Fruit fly (Drosophila melanogaster) whole organism, pupa: ENCODE data around the gene HP1c.

Experiments
- CG10348 ChIP-seq: fragments of 200-800 bp; sonication (Bioruptor generic); IDR thresholded peaks from 2 replicates; pipeline ENCODE4 v1.3.6; 2022; ENCODE audit warnings: missing biosample characterization, missing genetic modification characterization
- CG12605 ChIP-seq: fragments of 200-800 bp; sonication (Bioruptor generic); IDR thresholded peaks from 2 replicates; pipeline ENCODE4 v1.3.6; 2022; ENCODE audit warnings: missing biosample characterization, missing genetic modification characterization
- CG13204 ChIP-seq: fragments of 200-800 bp; sonication (Bioruptor generic); optimal IDR thresholded peaks from 2 replicates; lab custom pipeline; 2018; ENCODE audit warnings: missing biosample characterization, mild to moderate bottlenecking, missing genetic modification characterization, moderate library complexity
- CG14655 ChIP-seq: fragments of 200-800 bp; sonication (Bioruptor generic); optimal IDR thresholded peaks from 3 replicates; lab custom pipeline; 2017; ENCODE audit warnings: mild to moderate bottlenecking, missing biosample characterization, missing genetic modification reagents, missing genetic modification characterization
- CG15710 ChIP-seq: fragments of 200-800 bp; sonication (Bioruptor generic); optimal IDR thresholded peaks from 2 replicates; lab custom pipeline; 2018; ENCODE audit warnings: missing biosample characterization, mild to moderate bottlenecking, missing genetic modification characterization, moderate library complexity
- CG17806 ChIP-seq: fragments of 200-800 bp; sonication (Bioruptor generic); optimal IDR thresholded peaks from 2 replicates; lab custom pipeline; 2018; ENCODE audit warnings: missing biosample characterization, mild to moderate bottlenecking, missing genetic modification characterization, moderate library complexity
- CG32121 ChIP-seq: fragments of 200-800 bp; sonication (Bioruptor generic); IDR thresholded peaks from 2 replicates; pipeline ENCODE4 v1.3.6; 2022; ENCODE audit warnings: missing biosample characterization, missing genetic modification characterization
- CG34367 ChIP-seq: fragments of 200-800 bp; sonication (Bioruptor generic); optimal IDR thresholded peaks from 2 replicates; lab custom pipeline; 2018; ENCODE audit warnings: missing biosample characterization, mild to moderate bottlenecking, missing genetic modification characterization
- CG4496 ChIP-seq: fragments of 200-800 bp; sonication (Bioruptor generic); IDR thresholded peaks from 3 replicates; pipeline ENCODE4 v1.3.6; 2022; ENCODE audit warnings: missing biosample characterization, missing genetic modification characterization
- CG8159 ChIP-seq: fragments of 200-800 bp; sonication (Bioruptor generic); optimal IDR thresholded peaks from 3 replicates; lab custom pipeline; 2018; ENCODE audit warnings: missing biosample characterization, mild to moderate bottlenecking, missing genetic modification characterization, moderate library complexity
- CG8301 ChIP-seq: fragments of 200-800 bp; sonication (Bioruptor generic); optimal IDR thresholded peaks from 2 replicates; lab custom pipeline; 2018; ENCODE audit warnings: missing biosample characterization, mild to moderate bottlenecking, missing genetic modification characterization
- CG9948 ChIP-seq: fragments of 200-800 bp; sonication (Bioruptor generic); optimal IDR thresholded peaks from 2 replicates; lab custom pipeline; 2018; ENCODE audit warnings: missing biosample characterization, mild to moderate bottlenecking, missing genetic modification characterization, moderate library complexity
- D1 ChIP-seq: fragments of 200-800 bp; sonication (Bioruptor generic); optimal IDR thresholded peaks from 2 replicates; lab custom pipeline; 2018; ENCODE audit warnings: missing biosample characterization, mild to moderate bottlenecking, missing genetic modification characterization, moderate library complexity
- EcR ChIP-seq: fragments of 200-800 bp; sonication (Bioruptor generic); optimal IDR thresholded peaks from 3 replicates; lab custom pipeline; 2019; ENCODE audit warnings: missing biosample characterization, missing genetic modification characterization, mild to moderate bottlenecking, moderate library complexity, missing genetic modification reagents
- Ets98B ChIP-seq: fragments of 200-800 bp; sonication (Bioruptor generic); IDR thresholded peaks from 2 replicates; pipeline ENCODE4 v1.3.6; 2022; ENCODE audit warnings: missing biosample characterization, missing genetic modification characterization
- Pif1A ChIP-seq: fragments of 200-800 bp; sonication (Bioruptor generic); optimal IDR thresholded peaks from 3 replicates; lab custom pipeline; 2016; ENCODE audit warnings: missing biosample characterization, missing genetic modification characterization
- Pif1B ChIP-seq: fragments of 200-800 bp; sonication (Bioruptor generic); optimal IDR thresholded peaks from 3 replicates; lab custom pipeline; 2016; ENCODE audit warnings: missing biosample characterization, missing genetic modification characterization
- Snoo ChIP-seq: fragments of 200-800 bp; sonication (Bioruptor generic); optimal IDR thresholded peaks from 3 replicates; lab custom pipeline; 2017; ENCODE audit warnings: missing biosample characterization, mild to moderate bottlenecking, missing genetic modification characterization, inconsistent platforms
- fd96Ca ChIP-seq: fragments of 200-800 bp; sonication (Bioruptor generic); IDR thresholded peaks from 3 replicates; pipeline ENCODE4 v1.3.6; 2022; ENCODE audit warnings: missing biosample characterization, missing genetic modification characterization
- gl ChIP-seq: fragments of 200-800 bp; sonication (Bioruptor generic); optimal IDR thresholded peaks from 2 replicates; lab custom pipeline; 2018; ENCODE audit warnings: missing biosample characterization, mild to moderate bottlenecking, missing genetic modification characterization
- rn ChIP-seq: fragments of 200-800 bp; sonication (Bioruptor generic); IDR thresholded peaks from 2 replicates; pipeline ENCODE4 v1.3.6; 2022; ENCODE audit warnings: missing biosample characterization, missing genetic modification characterization

HP1c gene

DNA sequence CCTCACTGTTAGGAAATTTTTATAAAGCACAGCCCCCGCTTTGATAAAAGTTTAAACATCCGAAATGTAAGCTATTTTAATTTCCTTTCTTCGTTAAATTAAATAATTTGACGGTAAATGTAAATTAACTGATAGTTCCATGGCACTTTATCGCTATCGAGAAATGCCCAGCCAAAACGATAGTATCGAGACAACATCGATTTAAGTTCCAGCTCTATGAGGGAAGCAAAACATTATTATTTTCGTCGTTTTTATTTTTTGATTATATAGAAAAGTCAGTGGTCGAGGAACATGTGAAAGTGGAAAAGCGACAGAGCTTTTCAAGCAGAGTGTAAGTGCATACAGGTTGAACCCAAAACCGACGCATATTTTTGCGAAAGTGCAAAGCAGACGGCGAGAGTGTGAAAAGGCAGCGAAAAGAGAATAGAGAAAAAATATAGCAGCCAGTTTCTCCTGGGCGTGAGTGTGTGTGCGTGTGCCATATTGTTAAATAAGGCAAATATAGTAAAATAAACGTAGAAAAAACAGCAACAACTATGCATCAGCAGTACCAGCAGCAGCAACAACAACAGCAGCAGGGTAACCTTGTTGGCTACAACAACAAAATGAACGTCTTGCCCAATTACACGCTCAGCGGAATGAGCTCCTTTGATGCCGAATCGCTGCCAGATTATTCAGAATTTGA, 18.5 kb upstream of the HP1c start, which contains the start of gene CG45049:
TSS of gene CG45049 (plus strand) at position 197 of the 685 bp plus-strand sequence.
- TF ChIP-seq CG8301 (no peak), CG13204 (GFP tag; lab: Kevin White, UChicago) (no peak), CG32121 (GFP tag; lab: Robert Waterston, UW) (no peak), CG4496 (GFP tag; lab: Robert Waterston, UW) (no peak), D1 (tag; lab: Kevin White, UChicago) (no peak), fd96Ca (GFP tag; lab: Robert Waterston, UW) (no peak), CG9948 (no peak), CG14655 (GFP tag; lab: Kevin White, UChicago) (no peak), Pif1B (GFP tag; lab: Kevin White, UChicago) (no peak), gl (no peak), EcR (GFP tag; lab: Kevin White, UChicago) (no peak), CG10348 (no peak), Snoo (tag; lab: Kevin White, UChicago) (no peak), CG34367 (tag; lab: Kevin White, UChicago) (no peak), CG17806 (tag; lab: Kevin White, UChicago) (no peak), CG15710 (tag; lab: Kevin White, UChicago) (no peak), CG12605 (GFP tag; lab: Robert Waterston, UW) (no peak), CG8159 (tag; lab: Kevin White, UChicago) (no peak), rn (GFP tag; lab: Robert Waterston, UW) (no peak), Ets98B (GFP tag; lab: Robert Waterston, UW) (no peak)
- TF ChIP-seq, all 21 proteins: peak for 0

DNA sequence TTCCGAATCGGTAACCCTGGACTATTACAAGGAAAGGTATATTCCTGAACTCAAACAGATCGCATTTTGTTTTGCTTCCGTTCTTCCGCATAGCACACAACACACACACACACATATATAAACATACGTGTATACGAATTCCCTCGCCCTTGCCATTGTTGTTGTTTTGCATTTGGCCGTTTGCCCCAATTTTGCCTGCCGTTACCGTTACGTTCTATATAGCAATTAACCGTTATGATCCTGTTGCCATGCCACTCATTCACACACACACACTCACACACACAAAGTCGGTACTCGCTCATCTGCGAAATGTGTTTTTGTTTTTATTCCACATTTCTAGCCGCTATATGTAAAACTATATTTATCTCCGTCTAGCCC, 18.0 kb upstream of the HP1c start:
- no peak for TF ChIP-seq CG10348
- TF ChIP-seq CG14655 (GFP tag; lab: Kevin White, UChicago) = no peak
- no peak for TF ChIP-seq CG15710 (tag; lab: Kevin White, UChicago)
- TF ChIP-seq CG12605 (GFP tag; lab: Robert Waterston, UW) = no peak
- no peak for TF ChIP-seq Pif1A (GFP tag; lab: Kevin White, UChicago)
- TF ChIP-seq CG4496 (GFP tag; lab: Robert Waterston, UW) = no peak
- TF ChIP-seq fd96Ca (GFP tag; lab: Robert Waterston, UW) = no peak

DNA sequence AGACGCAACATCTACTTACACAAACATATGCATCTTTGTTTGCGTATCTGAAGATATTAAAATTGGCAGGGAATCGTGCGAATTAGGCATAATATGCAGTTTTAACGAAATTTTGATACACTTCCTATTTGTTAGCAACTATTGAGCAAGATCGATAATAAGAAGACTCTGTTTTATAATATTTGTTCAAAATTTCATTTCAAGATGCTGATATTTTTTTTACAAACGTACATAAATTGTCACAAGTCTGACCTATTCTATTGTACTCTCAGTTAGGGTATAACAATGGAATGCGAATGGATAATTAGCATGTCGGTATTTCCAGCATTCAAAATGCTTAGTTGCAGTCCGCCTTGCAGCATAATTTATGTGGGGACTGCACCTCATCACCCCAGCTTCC, 17.6 kb upstream of the HP1c start:
- TF ChIP-seq D1 (tag; lab: Kevin White, UChicago) = no peak
- TF ChIP-seq CG34367 (tag; lab: Kevin White, UChicago) = peak; percentile 31
- 0 out of 2 replicates have a peak, but pooled peaks have one; percentile 6 for TF ChIP-seq rn (GFP tag; lab: Robert Waterston, UW)
- no peak for TF ChIP-seq gl
- no peak for TF ChIP-seq CG8159 (tag; lab: Kevin White, UChicago)
- peak; percentile 55; the same call in 1 of the 2 replicates for TF ChIP-seq CG12605 (GFP tag; lab: Robert Waterston, UW)
- TF ChIP-seq CG32121 (GFP tag; lab: Robert Waterston, UW) = peak; percentile 51; the same call in 1 of the 2 replicates
- TF ChIP-seq CG8301 = peak; percentile 64
- peak; percentile 80 for TF ChIP-seq CG4496 (GFP tag; lab: Robert Waterston, UW)
- TF ChIP-seq CG14655 (GFP tag; lab: Kevin White, UChicago) = no peak
- TF ChIP-seq Ets98B (GFP tag; lab: Robert Waterston, UW) = peak; percentile 70
- no peak for TF ChIP-seq Snoo (tag; lab: Kevin White, UChicago)
- TF ChIP-seq CG9948 = peak; percentile 53
- no peak for TF ChIP-seq CG10348
- no peak for TF ChIP-seq Pif1B (GFP tag; lab: Kevin White, UChicago)
- TF ChIP-seq EcR (GFP tag; lab: Kevin White, UChicago) = no peak
- no peak for TF ChIP-seq CG13204 (GFP tag; lab: Kevin White, UChicago)
- TF ChIP-seq fd96Ca (GFP tag; lab: Robert Waterston, UW) = no peak
- TF ChIP-seq CG15710 (tag; lab: Kevin White, UChicago) = no peak
- TF ChIP-seq CG17806 (tag; lab: Kevin White, UChicago) = peak; percentile 27
- TF ChIP-seq Pif1A (GFP tag; lab: Kevin White, UChicago) = no peak
- TF ChIP-seq, all 21 proteins: peak for 9

DNA sequence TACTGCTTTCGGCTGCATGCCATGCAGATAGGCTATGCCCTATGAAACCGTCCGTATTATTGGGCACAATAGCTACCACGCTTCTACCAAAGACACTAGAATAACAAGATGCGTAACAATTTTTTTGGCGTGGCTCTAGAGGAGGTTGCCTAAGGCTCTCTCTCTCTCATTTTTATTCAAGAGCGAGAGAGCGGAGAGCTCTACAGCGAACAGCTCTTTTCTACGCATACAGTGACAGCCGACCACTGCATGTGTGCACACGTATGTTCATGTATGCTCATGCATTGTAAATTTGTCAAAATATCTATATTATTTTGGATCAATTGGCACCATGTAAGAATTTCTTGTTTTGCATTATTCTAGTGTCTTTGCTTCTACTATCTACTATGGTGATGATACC, 12.4 kb upstream of the HP1c start:
- TF ChIP-seq Snoo (tag; lab: Kevin White, UChicago) (no peak), Pif1B (GFP tag; lab: Kevin White, UChicago) (no peak), CG8159 (tag; lab: Kevin White, UChicago) (no peak), CG34367 (tag; lab: Kevin White, UChicago) (no peak), gl (no peak), Ets98B (GFP tag; lab: Robert Waterston, UW) (no peak), CG14655 (GFP tag; lab: Kevin White, UChicago) (no peak), fd96Ca (GFP tag; lab: Robert Waterston, UW) (no peak), CG4496 (GFP tag; lab: Robert Waterston, UW) (no peak), Pif1A (GFP tag; lab: Kevin White, UChicago) (no peak), CG17806 (tag; lab: Kevin White, UChicago) (no peak), CG8301 (no peak), CG10348 (no peak), CG32121 (GFP tag; lab: Robert Waterston, UW) (no peak), CG9948 (no peak), rn (GFP tag; lab: Robert Waterston, UW) (no peak), CG12605 (GFP tag; lab: Robert Waterston, UW) (no peak), EcR (GFP tag; lab: Kevin White, UChicago) (no peak), D1 (tag; lab: Kevin White, UChicago) (no peak)

DNA sequence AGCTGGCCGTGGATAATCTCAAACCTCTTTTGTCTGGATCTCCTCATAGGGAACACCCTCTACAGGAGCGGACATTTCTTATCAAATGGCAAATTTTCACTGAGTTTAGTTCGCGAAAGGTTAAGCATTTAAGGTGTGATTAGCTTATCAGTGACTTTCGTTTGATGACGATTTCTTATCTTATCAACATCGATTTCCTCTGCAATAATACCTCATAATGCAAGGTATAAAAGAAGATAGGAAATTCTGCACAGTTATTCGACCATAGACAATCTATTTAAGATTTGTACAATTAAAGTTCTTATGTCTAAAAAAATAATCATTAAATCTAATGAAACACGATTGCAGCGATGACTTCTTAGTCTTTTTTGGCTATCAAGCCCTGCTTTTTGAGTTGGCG, 11.7 kb upstream of the HP1c start, which contains the start of gene Takl2:
TSS of gene Takl2 (minus strand) at position 101 of the 400 bp plus-strand sequence.
- no peak for TF ChIP-seq rn (GFP tag; lab: Robert Waterston, UW)
- TF ChIP-seq CG13204 (GFP tag; lab: Kevin White, UChicago) = no peak
- TF ChIP-seq EcR (GFP tag; lab: Kevin White, UChicago) = no peak
- TF ChIP-seq CG9948 = no peak
- TF ChIP-seq CG8159 (tag; lab: Kevin White, UChicago) = no peak
- no peak for TF ChIP-seq fd96Ca (GFP tag; lab: Robert Waterston, UW)
- no peak for TF ChIP-seq Pif1B (GFP tag; lab: Kevin White, UChicago)
- no peak for TF ChIP-seq D1 (tag; lab: Kevin White, UChicago)
- TF ChIP-seq CG32121 (GFP tag; lab: Robert Waterston, UW) = no peak
